Worm (Caenorhabditis elegans) whole organism, young adult: ENCODE data around the gene abu-1.

Experiments
- B0336.3 ChIP-seq: fragments of 200-800 bp; sonication (Bioruptor generic); IDR thresholded peaks from 2 replicates; pipeline ENCODE4 v1.3.6; 2022; ENCODE audit warnings: missing genetic modification characterization, missing compliant biosample characterization
- F10E7.11 ChIP-seq: sonication (generic microtip); optimal IDR thresholded peaks from 2 replicates; lab custom pipeline; 2017; ENCODE audit warnings: mild to moderate bottlenecking, missing genetic modification characterization, moderate library complexity, missing compliant biosample characterization
- F33H1.4 ChIP-seq: fragments of 200-800 bp; sonication (Bioruptor generic); IDR thresholded peaks from 2 replicates; pipeline ENCODE4 v1.3.6; 2022; ENCODE audit warnings: missing genetic modification reagents, missing genetic modification characterization, missing compliant biosample characterization
- F37B4.10 ChIP-seq: fragments of 200-800 bp; sonication (Bioruptor generic); IDR thresholded peaks from 2 replicates; pipeline ENCODE4 v1.3.6; 2022; ENCODE audit warnings: missing genetic modification characterization, missing compliant biosample characterization
- F55B11.4 ChIP-seq: sonication (generic microtip); optimal IDR thresholded peaks from 2 replicates; lab custom pipeline; 2016; ENCODE audit warnings: missing compliant biosample characterization, missing genetic modification characterization, borderline replicate concordance; ENCODE audit not compliant: insufficient read depth
- T26A5.8 ChIP-seq: sonication (generic microtip); optimal IDR thresholded peaks from 2 replicates; lab custom pipeline; 2016; ENCODE audit warnings: missing genetic modification characterization, missing compliant biosample characterization
- Y53F4B.3 ChIP-seq: fragments of 200-800 bp; sonication (Bioruptor generic); IDR thresholded peaks from 2 replicates; pipeline ENCODE4 v1.3.6; 2022; ENCODE audit warnings: missing genetic modification reagents, missing genetic modification characterization, missing compliant biosample characterization
- Y56A3A.18 ChIP-seq: fragments of 200-800 bp; sonication (Bioruptor generic); IDR thresholded peaks from 2 replicates; pipeline ENCODE4 v1.3.6; 2022; ENCODE audit warnings: missing genetic modification reagents, missing genetic modification characterization, missing compliant biosample characterization
- ZK185.1 ChIP-seq: sonication (generic microtip); optimal IDR thresholded peaks from 2 replicates; lab custom pipeline; 2016; ENCODE audit warnings: mild to moderate bottlenecking, missing genetic modification characterization, missing compliant biosample characterization; ENCODE audit not compliant: poor library complexity, severe bottlenecking
- ama-1 ChIP-seq, 3 experiments: fragments of 150-350 bp in 1 of 3; sonication (generic microtip) in 2 of 3; optimal IDR thresholded peaks; 2 replicates each; lab custom pipeline; 2014 to 2018; ENCODE audit warnings: missing biosample characterization in 2 of 3, missing genetic modification characterization in 2 of 3, missing genetic modification reagents in 2 of 3
- atf-7 ChIP-seq: sonication (generic microtip); optimal IDR thresholded peaks from 2 replicates; lab custom pipeline; 2017; ENCODE audit warnings: mild to moderate bottlenecking, missing genetic modification characterization, missing compliant biosample characterization
- attf-5 ChIP-seq: fragments of 200-800 bp; sonication (Bioruptor generic); optimal IDR thresholded peaks from 2 replicates; lab custom pipeline; 2018; ENCODE audit warnings: mild to moderate bottlenecking, missing genetic modification characterization, missing compliant biosample characterization
- ccch-3 ChIP-seq: fragments of 200-800 bp; sonication (Bioruptor generic); optimal IDR thresholded peaks from 2 replicates; lab custom pipeline; 2018; ENCODE audit warnings: mild to moderate bottlenecking, missing genetic modification characterization, missing compliant biosample characterization
- cebp-2 ChIP-seq: fragments of 200-800 bp; sonication (Bioruptor generic); IDR thresholded peaks from 2 replicates; pipeline ENCODE4 v1.3.6; 2022; ENCODE audit warnings: missing genetic modification characterization, missing compliant biosample characterization
- ceh-58 ChIP-seq: fragments of 200-800 bp; sonication (Bioruptor generic); IDR thresholded peaks from 2 replicates; pipeline ENCODE4 v1.3.6; 2022; ENCODE audit warnings: missing genetic modification characterization, missing compliant biosample characterization
- ceh-91 ChIP-seq: fragments of 200-800 bp; sonication (Bioruptor generic); IDR thresholded peaks from 2 replicates; pipeline ENCODE4 v1.3.6; 2022; ENCODE audit warnings: missing genetic modification reagents, missing genetic modification characterization, missing compliant biosample characterization
- chd-7 ChIP-seq: sonication (generic microtip); optimal IDR thresholded peaks from 2 replicates; lab custom pipeline; 2016; ENCODE audit warnings: mild to moderate bottlenecking, missing genetic modification characterization, moderate library complexity, missing compliant biosample characterization
- dpff-1 ChIP-seq: sonication (generic microtip); optimal IDR thresholded peaks from 2 replicates; lab custom pipeline; 2017; ENCODE audit warnings: mild to moderate bottlenecking, missing genetic modification characterization, missing compliant biosample characterization
- egrh-3 ChIP-seq: fragments of 200-800 bp; sonication (Bioruptor generic); IDR thresholded peaks from 2 replicates; pipeline ENCODE4 v1.3.6; 2022; ENCODE audit warnings: missing genetic modification reagents, missing genetic modification characterization, missing compliant biosample characterization
- ekl-4 ChIP-seq: fragments of 200-800 bp; sonication (Bioruptor generic); IDR thresholded peaks from 2 replicates; pipeline ENCODE4 v1.3.6; 2022; ENCODE audit warnings: missing genetic modification reagents, missing genetic modification characterization, missing compliant biosample characterization
- ets-4 ChIP-seq: fragments of 200-800 bp; sonication (Bioruptor generic); optimal IDR thresholded peaks from 2 replicates; lab custom pipeline; 2018; ENCODE audit warnings: mild to moderate bottlenecking, missing genetic modification characterization, missing compliant biosample characterization
- fkh-3 ChIP-seq: sonication (generic microtip); optimal IDR thresholded peaks from 2 replicates; lab custom pipeline; 2016; ENCODE audit warnings: mild to moderate bottlenecking, missing genetic modification characterization, missing compliant biosample characterization
- hmg-1.2 ChIP-seq: fragments of 200-800 bp; sonication (Bioruptor generic); IDR thresholded peaks from 2 replicates; pipeline ENCODE4 v1.3.6; 2022; ENCODE audit warnings: missing genetic modification reagents, missing genetic modification characterization, missing compliant biosample characterization
- lag-1 ChIP-seq: fragments of 200-800 bp; sonication (Bioruptor generic); IDR thresholded peaks from 2 replicates; pipeline ENCODE4 v1.3.6; 2022; ENCODE audit warnings: missing genetic modification reagents, missing genetic modification characterization, missing compliant biosample characterization
- let-526 ChIP-seq: fragments of 200-800 bp; sonication (Bioruptor generic); IDR thresholded peaks from 2 replicates; pipeline ENCODE4 v1.3.6; 2022; ENCODE audit warnings: missing genetic modification reagents, missing genetic modification characterization, missing compliant biosample characterization
- let-607 ChIP-seq, 2 experiments: fragments of 200-800 bp in 1 of 2; sonication (Bioruptor generic) in 1 of 2; sonication (generic microtip) in 1 of 2; optimal IDR thresholded peaks; 2 replicates each; lab custom pipeline; 2016 to 2018; ENCODE audit warnings: mild to moderate bottlenecking in 2 of 2, missing compliant biosample characterization in 2 of 2, missing genetic modification characterization in 2 of 2, moderate library complexity in 2 of 2, missing genotype in 1 of 2
- lin-40 ChIP-seq: sonication (generic microtip); optimal IDR thresholded peaks from 2 replicates; lab custom pipeline; 2016; ENCODE audit warnings: missing genetic modification characterization, mild to moderate bottlenecking, missing compliant biosample characterization, missing genotype, missing genetic modification reagents
- lin-54 ChIP-seq: fragments of 200-800 bp; sonication (Bioruptor generic); optimal IDR thresholded peaks from 2 replicates; lab custom pipeline; 2018; ENCODE audit warnings: mild to moderate bottlenecking, missing genetic modification characterization, missing compliant biosample characterization
- lsl-1 ChIP-seq: fragments of 200-800 bp; sonication (Bioruptor generic); optimal IDR thresholded peaks from 2 replicates; lab custom pipeline; 2018; ENCODE audit warnings: mild to moderate bottlenecking, missing genetic modification characterization, moderate library complexity, missing compliant biosample characterization
- madf-3 ChIP-seq: fragments of 200-800 bp; sonication (Bioruptor generic); IDR thresholded peaks from 2 replicates; pipeline ENCODE4 v1.3.6; 2022; ENCODE audit warnings: missing genetic modification reagents, missing genetic modification characterization, missing compliant biosample characterization
- madf-6 ChIP-seq: fragments of 200-800 bp; sonication (Bioruptor generic); IDR thresholded peaks from 2 replicates; pipeline ENCODE4 v1.3.6; 2022; ENCODE audit warnings: missing genetic modification reagents, missing genetic modification characterization, missing compliant biosample characterization
- mcd-1 ChIP-seq: fragments of 200-800 bp; sonication (Bioruptor generic); IDR thresholded peaks from 2 replicates; pipeline ENCODE4 v1.3.6; 2022; ENCODE audit warnings: missing genetic modification reagents, missing genetic modification characterization, missing compliant biosample characterization
- mxl-1 ChIP-seq: sonication (generic microtip); optimal IDR thresholded peaks from 2 replicates; lab custom pipeline; 2016; ENCODE audit warnings: missing genetic modification characterization, missing compliant biosample characterization
- nfya-1 ChIP-seq: sonication (generic microtip); optimal IDR thresholded peaks from 2 replicates; lab custom pipeline; 2017; ENCODE audit warnings: antibody characterized with exemption, missing compliant biosample characterization, missing genetic modification characterization, borderline replicate concordance; ENCODE audit not compliant: insufficient read depth
- nhr-27 ChIP-seq: fragments of 200-800 bp; sonication (Bioruptor generic); optimal IDR thresholded peaks from 2 replicates; lab custom pipeline; 2018; ENCODE audit warnings: mild to moderate bottlenecking, missing genetic modification characterization, moderate library complexity, missing compliant biosample characterization
- nhr-80 ChIP-seq: sonication (generic microtip); optimal IDR thresholded peaks from 2 replicates; lab custom pipeline; 2016; ENCODE audit warnings: missing genetic modification characterization, missing compliant biosample characterization
- pbrm-1 ChIP-seq: fragments of 200-800 bp; sonication (Bioruptor generic); IDR thresholded peaks from 2 replicates; pipeline ENCODE4 v1.3.6; 2022; ENCODE audit warnings: missing genetic modification reagents, missing genetic modification characterization, missing compliant biosample characterization
- pha-4 ChIP-seq: fragments of 150-350 bp; sonication (generic microtip); optimal IDR thresholded peaks from 2 replicates; lab custom pipeline; 2014; ENCODE audit warnings: missing biosample characterization, missing genetic modification reagents, missing genetic modification characterization
- rcor-1 ChIP-seq: fragments of 200-800 bp; sonication (Bioruptor generic); IDR thresholded peaks from 2 replicates; pipeline ENCODE4 v1.3.6; 2022; ENCODE audit warnings: missing genetic modification reagents, missing genetic modification characterization, missing compliant biosample characterization
- rec-8 ChIP-seq, 2 experiments: sonication (generic microtip); optimal IDR thresholded peaks; 2 replicates each; lab custom pipeline; 2016; ENCODE audit warnings: mild to moderate bottlenecking in 2 of 2, missing genetic modification characterization in 2 of 2, missing genetic modification reagents in 2 of 2, missing genotype in 2 of 2, missing biosample characterization in 1 of 2, missing compliant biosample characterization in 1 of 2, moderate library complexity in 1 of 2
- repo-1 ChIP-seq: sonication (generic microtip); optimal IDR thresholded peaks from 2 replicates; lab custom pipeline; 2017; ENCODE audit warnings: mild to moderate bottlenecking, missing genetic modification characterization, missing compliant biosample characterization
- rpc-1 ChIP-seq, 2 experiments: fragments of 150-350 bp in 1 of 2; sonication (generic microtip) in 1 of 2; optimal IDR thresholded peaks; 2 replicates each; lab custom pipeline; 2014 to 2018; ENCODE audit warnings: missing biosample characterization in 1 of 2, missing genetic modification characterization in 1 of 2, missing genetic modification reagents in 1 of 2, missing genotype in 1 of 2
- sptf-2 ChIP-seq: fragments of 200-800 bp; sonication (Bioruptor generic); optimal IDR thresholded peaks from 2 replicates; lab custom pipeline; 2018; ENCODE audit warnings: mild to moderate bottlenecking, missing genetic modification characterization, missing compliant biosample characterization
- tbp1 ChIP-seq: fragments of 200-800 bp; sonication (Bioruptor generic); optimal IDR thresholded peaks from 2 replicates; lab custom pipeline; 2018; ENCODE audit warnings: mild to moderate bottlenecking, missing genetic modification characterization, missing compliant biosample characterization
- tbx-9 ChIP-seq: sonication (generic microtip); optimal IDR thresholded peaks from 2 replicates; lab custom pipeline; 2016; ENCODE audit warnings: borderline replicate concordance, missing genetic modification characterization, inconsistent platforms, missing compliant biosample characterization
- unc-130 ChIP-seq: sonication (generic microtip); optimal IDR thresholded peaks from 2 replicates; lab custom pipeline; 2016; ENCODE audit warnings: missing genetic modification reagents, missing genetic modification characterization, missing compliant biosample characterization
- xnd-1 ChIP-seq: sonication (generic microtip); optimal IDR thresholded peaks from 2 replicates; lab custom pipeline; 2016; ENCODE audit warnings: missing genotype, missing genetic modification reagents, missing genetic modification characterization, missing compliant biosample characterization
- zim-3 ChIP-seq: sonication (generic microtip); optimal IDR thresholded peaks from 2 replicates; lab custom pipeline; 2017; ENCODE audit warnings: mild to moderate bottlenecking, missing genetic modification characterization, moderate library complexity, missing compliant biosample characterization

abu-1 gene

DNA sequence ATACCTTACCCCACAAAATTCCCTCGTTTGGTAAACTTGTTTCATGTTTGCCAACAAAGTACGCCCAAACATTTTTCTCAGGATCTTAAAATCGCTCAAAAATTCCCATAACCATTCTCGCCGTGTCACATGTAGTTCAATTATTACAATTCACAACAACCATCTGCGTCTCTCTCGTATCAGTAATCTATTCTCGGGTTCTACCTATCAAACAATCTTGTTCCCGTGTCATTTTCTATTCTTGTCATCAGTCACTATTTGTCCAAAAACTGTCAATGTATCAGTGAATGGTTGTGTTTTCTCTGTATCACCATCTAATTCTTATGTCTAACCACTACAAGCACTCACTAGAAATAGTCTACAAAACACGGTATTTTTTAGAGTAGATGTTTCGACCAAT, 10.4 kb downstream of the abu-1 start:
- TF ChIP-seq lin-40 (tag; lab: Kevin White, UChicago) (peak; percentile 35), lag-1 (GFP tag; lab: Robert Waterston, UW) (no peak), attf-5 (GFP tag; lab: Kevin White, UChicago) (no peak), rec-8 (tag; optimal IDR thresholded peaks at IDR 0.05; lab: Kevin White, UChicago) (no peak), sptf-2 (GFP tag; lab: Kevin White, UChicago) (no peak), rcor-1 (no peak), unc-130 (GFP tag; lab: Kevin White, UChicago) (no peak), ceh-91 (GFP tag; lab: Robert Waterston, UW) (no peak), xnd-1 (no peak), ceh-58 (GFP tag; lab: Robert Waterston, UW) (no peak), ZK185.1 (tag; lab: Kevin White, UChicago) (no peak), tbx-9 (tag; lab: Kevin White, UChicago) (no peak), let-607 (tag; optimal IDR thresholded peaks at IDR 0.05; lab: Kevin White, UChicago) (peak; percentile 93 to 94), zim-3 (tag; lab: Kevin White, UChicago) (no peak), cebp-2 (GFP tag; lab: Robert Waterston, UW) (no peak), fkh-3 (tag; lab: Kevin White, UChicago) (no peak), Y53F4B.3 (GFP tag; lab: Robert Waterston, UW) (no peak), pha-4 (no peak), ets-4 (GFP tag; lab: Kevin White, UChicago) (peak; percentile 8), dpff-1 (no peak), hmg-1.2 (GFP tag; lab: Robert Waterston, UW) (peak; percentile 67), ama-1 (optimal IDR thresholded peaks at IDR 0.05; lab: Kevin White, UChicago) (no peak), ama-1 (GFP tag; optimal IDR thresholded peaks at IDR 0.05; lab: Kevin White, UChicago) (no peak), let-526 (GFP tag; lab: Robert Waterston, UW) (0 out of 2 replicates have a peak, but pooled peaks have one; percentile 32), T26A5.8 (no peak), tbp1 (GFP tag; lab: Kevin White, UChicago) (peak; percentile 30), F55B11.4 (tag; lab: Kevin White, UChicago) (no peak), lin-54 (GFP tag; lab: Kevin White, UChicago) (peak; percentile 28), chd-7 (peak; percentile 28), F37B4.10 (0 out of 2 replicates have a peak, but pooled peaks have one; percentile 33), madf-6 (GFP tag; lab: Robert Waterston, UW) (no peak), Y56A3A.18 (GFP tag; lab: Robert Waterston, UW) (no peak), repo-1 (tag; lab: Kevin White, UChicago) (no peak), ekl-4 (GFP tag; lab: Robert Waterston, UW) (no peak), F33H1.4 (GFP tag; lab: Robert Waterston, UW) (no peak), egrh-3 (no peak), rpc-1 (optimal IDR thresholded peaks at IDR 0.05; lab: Kevin White, UChicago) (no peak), rpc-1 (tag; optimal IDR thresholded peaks at IDR 0.05; lab: Kevin White, UChicago) (no peak), nhr-27 (tag; lab: Kevin White, UChicago) (no peak), mcd-1 (GFP tag; lab: Robert Waterston, UW) (no peak), pbrm-1 (GFP tag; lab: Robert Waterston, UW) (0 out of 2 replicates have a peak, but pooled peaks have one; percentile 9), lsl-1 (no peak), mxl-1 (tag; lab: Kevin White, UChicago) (no peak), ccch-3 (GFP tag; lab: Kevin White, UChicago) (no peak), B0336.3 (GFP tag; lab: Robert Waterston, UW) (no peak), nhr-80 (peak; percentile 92), madf-3 (GFP tag; lab: Robert Waterston, UW) (no peak), atf-7 (tag; lab: Kevin White, UChicago) (peak; percentile 4), F10E7.11 (tag; lab: Kevin White, UChicago) (no peak), nfya-1 (tag; lab: Kevin White, UChicago) (no peak)
